Worm (Caenorhabditis elegans) whole organism, young adult: ENCODE measurements around the gene kin-26.

Experiments
- C06A6.2 ChIP-seq: fragments of 200-800 bp; sonication (Bioruptor generic); conservative IDR thresholded peaks from 2 replicates; pipeline ENCODE4 v1.3.6; 2022; ENCODE audit warnings: missing genetic modification characterization, missing compliant biosample characterization
- C17E4.6 ChIP-seq: fragments of 200-800 bp; sonication (Bioruptor generic); IDR thresholded peaks from 2 replicates; pipeline ENCODE4 v1.3.6; 2022; ENCODE audit warnings: missing genetic modification reagents, missing genetic modification characterization, missing compliant biosample characterization
- F33H1.4 ChIP-seq: fragments of 200-800 bp; sonication (Bioruptor generic); IDR thresholded peaks from 2 replicates; pipeline ENCODE4 v1.3.6; 2022; ENCODE audit warnings: missing genetic modification reagents, missing genetic modification characterization, missing compliant biosample characterization
- F37B4.10 ChIP-seq: fragments of 200-800 bp; sonication (Bioruptor generic); IDR thresholded peaks from 2 replicates; pipeline ENCODE4 v1.3.6; 2022; ENCODE audit warnings: missing genetic modification characterization, missing compliant biosample characterization
- F57C9.4 ChIP-seq: sonication (generic microtip); optimal IDR thresholded peaks from 2 replicates; lab custom pipeline; 2017; ENCODE audit warnings: mild to moderate bottlenecking, missing genetic modification characterization, missing compliant biosample characterization
- K11D2.4 ChIP-seq: fragments of 200-800 bp; sonication (Bioruptor generic); IDR thresholded peaks from 2 replicates; pipeline ENCODE4 v1.3.6; 2022; ENCODE audit warnings: missing genetic modification reagents, missing genetic modification characterization, missing compliant biosample characterization
- Y53F4B.3 ChIP-seq: fragments of 200-800 bp; sonication (Bioruptor generic); IDR thresholded peaks from 2 replicates; pipeline ENCODE4 v1.3.6; 2022; ENCODE audit warnings: missing genetic modification reagents, missing genetic modification characterization, missing compliant biosample characterization
- Y53G8AR.9 ChIP-seq: fragments of 200-800 bp; sonication (Bioruptor generic); conservative IDR thresholded peaks from 2 replicates; pipeline ENCODE4 v1.3.6; 2022; ENCODE audit warnings: missing genetic modification reagents, missing genetic modification characterization, missing compliant biosample characterization
- ama-1 ChIP-seq, 3 experiments: fragments of 150-350 bp in 1 of 3; sonication (generic microtip) in 2 of 3; optimal IDR thresholded peaks; 2 replicates each; lab custom pipeline; 2014 to 2018; ENCODE audit warnings: missing biosample characterization in 2 of 3, missing genetic modification characterization in 2 of 3, missing genetic modification reagents in 2 of 3
- aptf-2 ChIP-seq: fragments of 200-800 bp; sonication (Bioruptor generic); conservative IDR thresholded peaks from 2 replicates; pipeline ENCODE4 v1.3.6; 2022; ENCODE audit warnings: missing genetic modification reagents, missing genetic modification characterization, missing compliant biosample characterization
- aptf-3 ChIP-seq: fragments of 200-800 bp; sonication (Bioruptor generic); IDR thresholded peaks from 2 replicates; pipeline ENCODE4 v1.3.6; 2022; ENCODE audit warnings: missing genetic modification characterization, missing compliant biosample characterization
- athp-1 ChIP-seq: sonication (generic microtip); optimal IDR thresholded peaks from 2 replicates; lab custom pipeline; 2017; ENCODE audit warnings: mild to moderate bottlenecking, missing genetic modification characterization, missing compliant biosample characterization
- attf-3 ChIP-seq: fragments of 200-800 bp; sonication (Bioruptor generic); conservative IDR thresholded peaks from 2 replicates; pipeline ENCODE4 v1.3.6; 2022; ENCODE audit warnings: missing genetic modification reagents, missing genetic modification characterization, missing compliant biosample characterization
- attf-5 ChIP-seq: fragments of 200-800 bp; sonication (Bioruptor generic); optimal IDR thresholded peaks from 2 replicates; lab custom pipeline; 2018; ENCODE audit warnings: mild to moderate bottlenecking, missing genetic modification characterization, missing compliant biosample characterization
- bed-1 ChIP-seq: fragments of 200-800 bp; sonication (Bioruptor generic); IDR thresholded peaks from 2 replicates; pipeline ENCODE4 v1.3.6; 2022; ENCODE audit warnings: missing genetic modification reagents, missing genetic modification characterization, missing compliant biosample characterization
- dpff-1 ChIP-seq: sonication (generic microtip); optimal IDR thresholded peaks from 2 replicates; lab custom pipeline; 2017; ENCODE audit warnings: mild to moderate bottlenecking, missing genetic modification characterization, missing compliant biosample characterization
- egrh-3 ChIP-seq: fragments of 200-800 bp; sonication (Bioruptor generic); IDR thresholded peaks from 2 replicates; pipeline ENCODE4 v1.3.6; 2022; ENCODE audit warnings: missing genetic modification reagents, missing genetic modification characterization, missing compliant biosample characterization
- hlh-12 ChIP-seq: sonication (generic microtip); optimal IDR thresholded peaks from 2 replicates; lab custom pipeline; 2016; ENCODE audit warnings: missing genetic modification characterization, missing compliant biosample characterization
- hmg-20 ChIP-seq: fragments of 200-800 bp; sonication (Bioruptor generic); IDR thresholded peaks from 2 replicates; pipeline ENCODE4 v1.3.6; 2022; ENCODE audit warnings: missing genetic modification reagents, missing genetic modification characterization, missing compliant biosample characterization
- lin-26 ChIP-seq: fragments of 200-800 bp; sonication (Bioruptor generic); IDR thresholded peaks from 2 replicates; pipeline ENCODE4 v1.3.6; 2022; ENCODE audit warnings: missing genetic modification reagents, missing genetic modification characterization, missing compliant biosample characterization
- lin-35 ChIP-seq, 3 experiments: fragments of 150-350 bp in 2 of 3; sonication (generic microtip) in 1 of 3; optimal IDR thresholded peaks; 2 replicates each; lab custom pipeline; 2014 to 2018; ENCODE audit warnings: missing biosample characterization in 3 of 3, missing genetic modification characterization in 3 of 3, missing genetic modification reagents in 3 of 3
- madf-6 ChIP-seq: fragments of 200-800 bp; sonication (Bioruptor generic); IDR thresholded peaks from 2 replicates; pipeline ENCODE4 v1.3.6; 2022; ENCODE audit warnings: missing genetic modification reagents, missing genetic modification characterization, missing compliant biosample characterization
- mel-28 ChIP-seq: sonication (generic microtip); optimal IDR thresholded peaks from 2 replicates; lab custom pipeline; 2016; ENCODE audit warnings: borderline replicate concordance, mild to moderate bottlenecking, missing genetic modification characterization, missing compliant biosample characterization
- mes-4 ChIP-seq: sonication (generic microtip); optimal IDR thresholded peaks from 2 replicates; lab custom pipeline; 2016; ENCODE audit warnings: missing genotype, missing genetic modification characterization, missing compliant biosample characterization
- nfyb-1 ChIP-seq: fragments of 200-800 bp; sonication (Bioruptor generic); IDR thresholded peaks from 2 replicates; pipeline ENCODE4 v1.3.6; 2022; ENCODE audit warnings: missing genetic modification reagents, missing genetic modification characterization, missing compliant biosample characterization
- pbrm-1 ChIP-seq: fragments of 200-800 bp; sonication (Bioruptor generic); IDR thresholded peaks from 2 replicates; pipeline ENCODE4 v1.3.6; 2022; ENCODE audit warnings: missing genetic modification reagents, missing genetic modification characterization, missing compliant biosample characterization
- pha-4 ChIP-seq: fragments of 150-350 bp; sonication (generic microtip); optimal IDR thresholded peaks from 2 replicates; lab custom pipeline; 2014; ENCODE audit warnings: missing biosample characterization, missing genetic modification reagents, missing genetic modification characterization
- rcor-1 ChIP-seq: fragments of 200-800 bp; sonication (Bioruptor generic); IDR thresholded peaks from 2 replicates; pipeline ENCODE4 v1.3.6; 2022; ENCODE audit warnings: missing genetic modification reagents, missing genetic modification characterization, missing compliant biosample characterization
- rec-8 ChIP-seq, 2 experiments: sonication (generic microtip); optimal IDR thresholded peaks; 2 replicates each; lab custom pipeline; 2016; ENCODE audit warnings: mild to moderate bottlenecking in 2 of 2, missing genetic modification characterization in 2 of 2, missing genetic modification reagents in 2 of 2, missing genotype in 2 of 2, missing biosample characterization in 1 of 2, missing compliant biosample characterization in 1 of 2, moderate library complexity in 1 of 2
- rpc-1 ChIP-seq, 2 experiments: fragments of 150-350 bp in 1 of 2; sonication (generic microtip) in 1 of 2; optimal IDR thresholded peaks; 2 replicates each; lab custom pipeline; 2014 to 2018; ENCODE audit warnings: missing biosample characterization in 1 of 2, missing genetic modification characterization in 1 of 2, missing genetic modification reagents in 1 of 2, missing genotype in 1 of 2
- sea-2 ChIP-seq: fragments of 200-800 bp; sonication (Bioruptor generic); IDR thresholded peaks from 2 replicates; pipeline ENCODE4 v1.3.6; 2022; ENCODE audit warnings: missing genetic modification characterization, missing compliant biosample characterization
- snpc-1.1 ChIP-seq: sonication (generic microtip); optimal IDR thresholded peaks from 2 replicates; lab custom pipeline; 2017; ENCODE audit warnings: missing genetic modification characterization, mild to moderate bottlenecking, missing compliant biosample characterization, antibody characterized with exemption, moderate library complexity, missing genotype, missing genetic modification reagents; ENCODE audit not compliant: insufficient read depth
- sptf-2 ChIP-seq: fragments of 200-800 bp; sonication (Bioruptor generic); optimal IDR thresholded peaks from 2 replicates; lab custom pipeline; 2018; ENCODE audit warnings: mild to moderate bottlenecking, missing genetic modification characterization, missing compliant biosample characterization
- tbp1 ChIP-seq: fragments of 200-800 bp; sonication (Bioruptor generic); optimal IDR thresholded peaks from 2 replicates; lab custom pipeline; 2018; ENCODE audit warnings: mild to moderate bottlenecking, missing genetic modification characterization, missing compliant biosample characterization
- tlf-1 ChIP-seq: fragments of 200-800 bp; sonication (Bioruptor generic); optimal IDR thresholded peaks from 2 replicates; lab custom pipeline; 2018; ENCODE audit warnings: mild to moderate bottlenecking, missing genetic modification characterization, missing compliant biosample characterization
- unc-62 ChIP-seq: fragments of 150-350 bp; optimal IDR thresholded peaks from 2 replicates; lab custom pipeline; 2014; ENCODE audit warnings: missing biosample characterization, missing genetic modification reagents, missing genetic modification characterization
- ztf-28 ChIP-seq: fragments of 200-800 bp; sonication (Bioruptor generic); IDR thresholded peaks from 2 replicates; pipeline ENCODE4 v1.3.6; 2022; ENCODE audit warnings: missing genetic modification reagents, missing genetic modification characterization, missing compliant biosample characterization
- ztf-3 ChIP-seq: fragments of 200-800 bp; sonication (Bioruptor generic); optimal IDR thresholded peaks from 2 replicates; lab custom pipeline; 2018; ENCODE audit warnings: mild to moderate bottlenecking, missing genetic modification characterization, missing compliant biosample characterization

The kin-26 gene

DNA sequence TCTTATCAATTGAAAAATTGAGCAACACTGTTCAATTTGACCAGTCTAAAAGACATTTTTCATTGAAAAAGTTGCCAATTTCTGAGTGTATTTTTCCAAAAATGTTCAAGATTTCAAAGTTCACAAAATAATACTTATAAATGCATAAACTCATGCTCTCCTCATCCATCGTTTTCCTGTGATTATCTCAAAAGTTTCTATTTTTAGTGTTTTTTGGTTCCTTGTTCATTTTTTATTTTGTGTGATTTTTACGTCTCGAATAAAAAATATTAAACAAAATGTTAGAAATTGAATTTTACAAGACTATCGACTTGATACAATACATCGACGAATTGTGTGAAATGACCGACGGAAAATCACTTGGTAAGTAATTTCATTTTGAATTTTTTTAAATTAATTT, 4.0 kb upstream of the kin-26 start, which contains the start of gene atic-1:
TSS of gene atic-1 (plus strand) at position 301 of the 400 bp plus-strand sequence.
- TF ChIP-seq attf-5 (no peak), ama-1 (optimal IDR thresholded peaks at IDR 0.05; lab: Kevin White, UChicago) (no peak), ama-1 (GFP tag; optimal IDR thresholded peaks at IDR 0.05; lab: Kevin White, UChicago) (no peak), pbrm-1 (no peak), mes-4 (tag; lab: Kevin White, UChicago) (no peak), madf-6 (no peak), tlf-1 (GFP tag; lab: Kevin White, UChicago) (no peak), athp-1 (tag; lab: Kevin White, UChicago) (no peak), C06A6.2 (GFP tag; lab: Robert Waterston, UW) (no peak)

DNA sequence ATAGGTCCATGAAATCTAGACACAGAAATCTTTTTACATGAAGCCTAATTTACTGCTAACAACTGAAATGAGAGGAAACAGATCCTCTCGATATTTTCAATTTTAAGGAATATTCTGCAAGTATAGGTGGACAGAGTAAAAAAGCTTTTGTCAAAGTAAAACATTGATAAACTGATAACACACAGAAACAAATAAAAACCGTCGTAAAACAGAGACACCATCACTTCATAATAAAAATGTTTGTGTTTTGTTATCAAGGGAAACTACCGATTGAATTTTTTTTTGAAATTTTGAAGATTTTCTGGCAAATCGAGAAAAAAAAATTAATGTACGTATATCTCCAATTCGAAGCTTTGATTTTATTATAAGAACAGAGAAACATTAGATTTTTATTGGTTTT, 3.5 kb upstream of the kin-26 start:
- TF ChIP-seq sea-2 (GFP tag; lab: Robert Waterston, UW) (no peak), dpff-1 (tag; lab: Kevin White, UChicago) (no peak), rcor-1 (no peak), hlh-12 (no peak), tbp1 (GFP tag; lab: Kevin White, UChicago) (no peak), rec-8 (tag; optimal IDR thresholded peaks at IDR 0.05; lab: Kevin White, UChicago) (no peak), attf-3 (no peak), egrh-3 (GFP tag; lab: Robert Waterston, UW) (no peak)

DNA sequence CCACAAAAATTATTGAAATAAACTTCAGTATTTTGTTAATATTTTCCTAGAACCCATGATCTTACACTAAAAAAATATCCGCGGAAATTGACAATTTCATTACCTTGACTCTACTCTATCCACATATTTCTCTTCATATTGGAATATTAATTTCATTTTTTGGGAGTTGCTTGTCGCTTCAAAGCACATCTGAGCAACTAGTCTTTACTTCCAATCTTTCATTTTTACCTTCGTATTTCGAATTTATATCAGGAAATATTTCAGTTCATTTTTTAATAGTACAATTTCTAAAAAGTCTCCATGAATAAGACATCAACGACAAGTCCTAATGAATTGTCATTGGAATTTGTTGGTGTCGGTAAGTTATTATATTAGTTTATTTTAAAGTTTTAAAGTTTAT, 1.3 kb upstream of the kin-26 start, which contains the start of gene srt-73:
TSS of gene srt-73 (plus strand) at position 301 of the 400 bp plus-strand sequence.
- TF ChIP-seq ztf-28 (GFP tag; lab: Robert Waterston, UW) (no peak), mel-28 (tag; lab: Kevin White, UChicago) (no peak), aptf-3 (GFP tag; lab: Robert Waterston, UW) (no peak), unc-62 (GFP tag; lab: Kevin White, UChicago) (no peak), aptf-2 (GFP tag; lab: Robert Waterston, UW) (no peak), sptf-2 (no peak), nfyb-1 (GFP tag; lab: Robert Waterston, UW) (no peak), pha-4 (tag; lab: Kevin White, UChicago) (no peak), tlf-1 (GFP tag; lab: Kevin White, UChicago) (no peak), lin-35 (GFP tag; optimal IDR thresholded peaks at IDR 0.05; lab: Kevin White, UChicago) (no peak), lin-26 (no peak), madf-6 (no peak), bed-1 (GFP tag; lab: Robert Waterston, UW) (no peak), Y53G8AR.9 (no peak), F37B4.10 (GFP tag; lab: Robert Waterston, UW) (no peak), ztf-3 (GFP tag; lab: Kevin White, UChicago) (no peak), snpc-1.1 (tag; lab: Kevin White, UChicago) (no peak), F57C9.4 (tag; lab: Kevin White, UChicago) (no peak), F33H1.4 (no peak)
- TF ChIP-seq, all 124 proteins: peak for 0

DNA sequence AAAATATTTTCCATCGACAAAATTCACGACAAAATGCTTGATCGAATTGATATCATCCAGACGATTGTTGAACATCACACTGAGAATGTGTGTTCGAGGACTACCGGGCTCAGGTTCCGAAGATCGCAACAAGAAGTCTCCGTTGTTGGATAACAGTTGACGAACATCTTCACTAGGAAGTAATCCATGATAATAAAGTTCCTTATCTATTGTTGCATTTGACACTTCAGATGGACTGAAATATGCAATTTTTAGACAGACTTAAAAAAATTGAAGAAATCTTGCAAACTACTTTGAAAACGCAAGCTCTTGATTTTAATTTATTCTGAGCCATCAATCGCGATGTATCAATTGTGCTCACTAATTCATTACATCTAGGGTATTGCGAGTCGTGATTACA, 426 bp downstream of the kin-26 start:
- TF ChIP-seq unc-62 (GFP tag; lab: Kevin White, UChicago) (no peak), aptf-3 (GFP tag; lab: Robert Waterston, UW) (no peak), hmg-20 (no peak), F33H1.4 (no peak), Y53F4B.3 (GFP tag; lab: Robert Waterston, UW) (no peak), F57C9.4 (tag; lab: Kevin White, UChicago) (no peak), C17E4.6 (GFP tag; lab: Robert Waterston, UW) (no peak), Y53G8AR.9 (no peak), K11D2.4 (GFP tag; lab: Robert Waterston, UW) (no peak), attf-5 (no peak), rpc-1 (optimal IDR thresholded peaks at IDR 0.05; lab: Kevin White, UChicago) (no peak), rpc-1 (tag; optimal IDR thresholded peaks at IDR 0.05; lab: Kevin White, UChicago) (no peak), rec-8 (tag; optimal IDR thresholded peaks at IDR 0.05; lab: Kevin White, UChicago) (no peak)
